Fruit fly (Drosophila melanogaster): ENCODE results near the gene hoe2.

The hoe2 gene

dm6 chr2L:4886132-4886531, 50.1 kb downstream of the hoe2 start:
- TF ChIP-seq CG9948 (tag; optimal IDR thresholded peaks at IDR 0.05) (peak; percentile 9), Ets98B (GFP tag; IDR thresholded peaks at IDR 0.05) (peak; percentile 30; the same call in 1 of the 2 replicates), CG15710 (tag; optimal IDR thresholded peaks at IDR 0.05) (peak; percentile 30), CG32121 (GFP tag; IDR thresholded peaks at IDR 0.05) (no peak), CG8301 (tag; optimal IDR thresholded peaks at IDR 0.05) (peak; percentile 65), CG12605 (GFP tag; IDR thresholded peaks at IDR 0.05) (no peak), CG13204 (GFP tag; optimal IDR thresholded peaks at IDR 0.05) (no peak), Snoo (tag; optimal IDR thresholded peaks at IDR 0.05) (no peak), CG8159 (tag; optimal IDR thresholded peaks at IDR 0.05) (peak; percentile 44), CG34367 (tag; optimal IDR thresholded peaks at IDR 0.05) (peak; percentile 22), D1 (tag; optimal IDR thresholded peaks at IDR 0.05) (no peak), gl (tag; optimal IDR thresholded peaks at IDR 0.05) (no peak), CG14655 (GFP tag; optimal IDR thresholded peaks at IDR 0.05) (no peak), rn (GFP tag; IDR thresholded peaks at IDR 0.05) (no peak), EcR (GFP tag; optimal IDR thresholded peaks at IDR 0.05) (no peak), CG10348 (GFP tag; IDR thresholded peaks at IDR 0.05) (no peak), CG4496 (GFP tag; IDR thresholded peaks at IDR 0.05) (peak; percentile 55; the same call in 2 of the 3 replicates), Pif1A (GFP tag; optimal IDR thresholded peaks at IDR 0.05) (peak; percentile 32), fd96Ca (GFP tag; IDR thresholded peaks at IDR 0.05) (no peak), Pif1B (GFP tag; optimal IDR thresholded peaks at IDR 0.05) (no peak), CG17806 (tag; optimal IDR thresholded peaks at IDR 0.05) (peak; percentile 40)

Data from whole organism, pupa.